Worm (Caenorhabditis elegans) whole organism, early embryonic: ENCODE results near the gene fbxc-53.

Experiments
- B0310.2 ChIP-seq: sonication (generic microtip); optimal IDR thresholded peaks from 2 replicates; lab custom pipeline; 2016; ENCODE audit warnings: mild to moderate bottlenecking, missing genetic modification characterization, missing compliant biosample characterization
- F13C5.2 ChIP-seq: sonication (generic microtip); optimal IDR thresholded peaks from 2 replicates; lab custom pipeline; 2017; ENCODE audit warnings: mild to moderate bottlenecking, missing genetic modification characterization, inconsistent platforms, missing compliant biosample characterization
- aly-1 ChIP-seq: sonication (generic microtip); optimal IDR thresholded peaks from 2 replicates; lab custom pipeline; 2016; ENCODE audit warnings: missing genetic modification characterization, missing compliant biosample characterization
- ama-1 ChIP-seq: fragments of 150-350 bp; optimal IDR thresholded peaks from 2 replicates; lab custom pipeline; 2014
- ceh-13 ChIP-seq: fragments of 200-800 bp; sonication (Bioruptor generic); optimal IDR thresholded peaks from 2 replicates; lab custom pipeline; 2018; ENCODE audit warnings: mild to moderate bottlenecking, missing genetic modification characterization, missing compliant biosample characterization
- ceh-36 ChIP-seq: sonication (generic microtip); optimal IDR thresholded peaks from 2 replicates; lab custom pipeline; 2016; ENCODE audit warnings: missing genetic modification characterization, inconsistent platforms, missing compliant biosample characterization
- ets-7 ChIP-seq: sonication (generic microtip); optimal IDR thresholded peaks from 2 replicates; lab custom pipeline; 2016; ENCODE audit warnings: missing genotype, missing genetic modification characterization, missing compliant biosample characterization
- flt-1 ChIP-seq: fragments of 200-800 bp; sonication (Bioruptor generic); IDR thresholded peaks from 2 replicates; pipeline ENCODE4 v1.3.6; 2022; ENCODE audit warnings: missing genetic modification characterization, missing compliant biosample characterization
- hmbx-1 ChIP-seq: sonication (generic microtip); optimal IDR thresholded peaks from 2 replicates; lab custom pipeline; 2016; ENCODE audit warnings: mild to moderate bottlenecking, missing genetic modification characterization, missing compliant biosample characterization
- hmg-4 ChIP-seq: fragments of 200-800 bp; sonication (Bioruptor generic); optimal IDR thresholded peaks from 2 replicates; lab custom pipeline; 2018; ENCODE audit warnings: mild to moderate bottlenecking, missing genetic modification characterization, missing compliant biosample characterization
- hnd-1 ChIP-seq: sonication (generic microtip); optimal IDR thresholded peaks from 2 replicates; lab custom pipeline; 2016; ENCODE audit warnings: missing genetic modification characterization, missing compliant biosample characterization
- pes-1 ChIP-seq: fragments of 200-800 bp; sonication (Bioruptor generic); IDR thresholded peaks from 2 replicates; pipeline ENCODE4 v1.3.6; 2022; ENCODE audit warnings: missing genetic modification reagents, missing genetic modification characterization, missing compliant biosample characterization
- scrt-1 ChIP-seq: fragments of 200-800 bp; sonication (Bioruptor generic); IDR thresholded peaks from 2 replicates; pipeline ENCODE4 v1.3.6; 2022; ENCODE audit warnings: missing genetic modification characterization, missing compliant biosample characterization
- sea-1 ChIP-seq: fragments of 200-800 bp; sonication (Bioruptor generic); conservative IDR thresholded peaks from 2 replicates; pipeline ENCODE4 v1.3.6; 2022; ENCODE audit warnings: missing genetic modification characterization, missing compliant biosample characterization
- tbx-11 ChIP-seq: fragments of 200-800 bp; sonication (Bioruptor generic); IDR thresholded peaks from 2 replicates; pipeline ENCODE4 v1.3.6; 2022; ENCODE audit warnings: missing genetic modification characterization, missing compliant biosample characterization
- tbx-37 ChIP-seq: fragments of 200-800 bp; sonication (Bioruptor generic); conservative IDR thresholded peaks from 2 replicates; pipeline ENCODE4 v1.3.6; 2022; ENCODE audit warnings: missing genetic modification reagents, missing genetic modification characterization, missing compliant biosample characterization
- tra-4 ChIP-seq: sonication (generic microtip); optimal IDR thresholded peaks from 2 replicates; lab custom pipeline; 2017; ENCODE audit warnings: missing genetic modification characterization, missing compliant biosample characterization

The fbxc-53 gene

DNA sequence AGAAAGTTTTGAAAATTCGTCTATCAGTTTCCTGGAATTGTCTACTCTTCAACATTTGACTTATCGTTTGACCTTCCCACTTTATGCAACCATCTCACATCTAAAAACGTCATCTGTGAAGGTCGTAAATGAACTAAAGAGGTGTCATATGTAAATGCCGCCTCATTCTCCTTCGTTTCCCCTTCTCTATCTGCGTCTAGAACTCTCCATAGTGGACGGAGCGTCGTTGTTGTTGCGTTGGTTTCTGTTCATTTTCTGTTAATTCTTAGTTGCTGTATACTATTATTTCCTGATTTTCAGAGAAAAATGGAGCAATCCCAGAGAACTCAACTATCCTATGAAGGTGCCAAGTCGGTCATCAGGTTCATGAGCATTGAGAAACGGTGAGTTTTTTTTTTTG is 5.9 kb downstream of the fbxc-53 start, which contains the start of gene fbxc-52:
Gene fbxc-52 (plus strand): TSS at position 301 of the 400 bp plus-strand sequence.
- TF ChIP-seq B0310.2 (tag; lab: Kevin White, UChicago) (no peak), ama-1 (no peak), sea-1 (GFP tag; lab: Robert Waterston, UW) (no peak), ceh-36 (tag; lab: Kevin White, UChicago) (no peak), tbx-37 (GFP tag; lab: Robert Waterston, UW) (no peak), tra-4 (tag; lab: Kevin White, UChicago) (no peak)

ce11 chrII:3721016-3721415 is 9.9 kb downstream of the fbxc-53 start, which contains the start of gene C46E10.3:
TSS of gene C46E10.3 (plus strand) at chrII:3721316.
- TF ChIP-seq ceh-13, result no peak
- no peak for TF ChIP-seq tbx-11
- TF ChIP-seq B0310.2 (tag; lab: Kevin White, UChicago), result no peak
- no peak for TF ChIP-seq tbx-37 (GFP tag; lab: Robert Waterston, UW)
- TF ChIP-seq ceh-36 (tag; lab: Kevin White, UChicago), result no peak
- no peak for TF ChIP-seq hmbx-1
- no peak for TF ChIP-seq scrt-1
- no peak for TF ChIP-seq hmg-4
- TF ChIP-seq pes-1, result no peak
- no peak for TF ChIP-seq ets-7 (tag; lab: Kevin White, UChicago)
- no peak for TF ChIP-seq aly-1 (tag; lab: Kevin White, UChicago)
- TF ChIP-seq F13C5.2 (tag; lab: Kevin White, UChicago), result no peak
- TF ChIP-seq ama-1, result no peak
- TF ChIP-seq tra-4 (tag; lab: Kevin White, UChicago), result no peak
- TF ChIP-seq sea-1 (GFP tag; lab: Robert Waterston, UW), result no peak
- no peak for TF ChIP-seq hnd-1 (tag; lab: Kevin White, UChicago)
- TF ChIP-seq flt-1 (GFP tag; lab: Robert Waterston, UW), result no peak

ce11 chrII:3724175-3724715 is 13.2 kb downstream of the fbxc-53 start, which contains the start of gene C46E10.1:
TSS of gene C46E10.1 (plus strand) at chrII:3724225.
- TF ChIP-seq ceh-36 (tag; lab: Kevin White, UChicago) (no peak), pes-1 (no peak), flt-1 (GFP tag; lab: Robert Waterston, UW) (no peak), ama-1 (no peak), hmbx-1 (no peak), tra-4 (tag; lab: Kevin White, UChicago) (no peak), tbx-11 (no peak), hmg-4 (no peak)

ce11 chrII:3727996-3728395 is 16.9 kb downstream of the fbxc-53 start, which contains the start of gene C46E10.8:
TSS of gene C46E10.8 (minus strand) at chrII:3728096.
- TF ChIP-seq ceh-36 (tag; lab: Kevin White, UChicago) (no peak), ceh-13 (no peak), scrt-1 (no peak), hnd-1 (tag; lab: Kevin White, UChicago) (no peak), hmg-4 (no peak), tra-4 (tag; lab: Kevin White, UChicago) (no peak), aly-1 (tag; lab: Kevin White, UChicago) (no peak), ama-1 (no peak), ets-7 (tag; lab: Kevin White, UChicago) (no peak), tbx-37 (GFP tag; lab: Robert Waterston, UW) (no peak), F13C5.2 (tag; lab: Kevin White, UChicago) (no peak), hmbx-1 (no peak), tbx-11 (no peak), sea-1 (GFP tag; lab: Robert Waterston, UW) (no peak), pes-1 (no peak)

ce11 chrII:3731723-3732122 is 20.6 kb downstream of the fbxc-53 start, which contains the start of the genes sdz-12 and bath-31:
TSS of gene sdz-12 (minus strand) at chrII:3731823.
TSS of gene bath-31 (plus strand) at chrII:3731973.
- TF ChIP-seq ceh-36 (tag; lab: Kevin White, UChicago), result no peak
- no peak for TF ChIP-seq hmbx-1
- no peak for TF ChIP-seq sea-1 (GFP tag; lab: Robert Waterston, UW)
- no peak for TF ChIP-seq flt-1 (GFP tag; lab: Robert Waterston, UW)
- TF ChIP-seq hnd-1 (tag; lab: Kevin White, UChicago), result no peak
- no peak for TF ChIP-seq tbx-37 (GFP tag; lab: Robert Waterston, UW)
- no peak for TF ChIP-seq tbx-11
- no peak for TF ChIP-seq hmg-4
- no peak for TF ChIP-seq tra-4 (tag; lab: Kevin White, UChicago)
- TF ChIP-seq B0310.2 (tag; lab: Kevin White, UChicago), result no peak
- no peak for TF ChIP-seq ama-1
- TF ChIP-seq ets-7 (tag; lab: Kevin White, UChicago), result no peak
- TF ChIP-seq scrt-1, result no peak
- no peak for TF ChIP-seq pes-1
- no peak for TF ChIP-seq F13C5.2 (tag; lab: Kevin White, UChicago)
- no peak for TF ChIP-seq aly-1 (tag; lab: Kevin White, UChicago)

- TF ChIP-seq ceh-13 (no peak), tra-4 (tag; lab: Kevin White, UChicago) (no peak), hmg-4 (no peak), sea-1 (GFP tag; lab: Robert Waterston, UW) (no peak), tbx-37 (GFP tag; lab: Robert Waterston, UW) (no peak), pes-1 (no peak)
Measured at ce11 chrII:3736893-3737375, 25.8 kb downstream of the fbxc-53 start, which contains the start of gene F12E12.6. TSS of gene F12E12.6 (minus strand) at chrII:3736943.

DNA sequence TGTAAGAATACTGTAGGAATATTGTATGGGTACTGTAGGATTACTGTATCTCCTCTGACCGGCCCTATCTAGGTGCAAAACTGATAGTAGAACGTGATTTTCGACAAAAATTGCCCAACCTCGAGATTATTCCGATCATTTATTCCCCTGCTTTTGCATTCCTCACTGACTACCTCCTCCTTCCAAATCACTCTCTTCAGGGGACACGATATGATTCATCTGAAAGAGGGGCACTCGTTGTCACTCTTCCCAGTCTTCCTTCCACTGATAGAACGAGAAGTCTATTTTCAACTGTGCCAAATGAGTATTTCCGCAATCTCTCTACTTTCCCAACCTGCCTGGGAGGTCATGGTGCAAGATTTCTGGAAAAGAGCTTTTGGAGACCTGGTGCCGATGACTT is 28.6 kb downstream of the fbxc-53 start, which contains the start of gene F12E12.2:
Gene F12E12.2 (plus strand): TSS at position 301 of the 400 bp plus-strand sequence.
- TF ChIP-seq tbx-11, result no peak
- no peak for TF ChIP-seq sea-1 (GFP tag; lab: Robert Waterston, UW)
- TF ChIP-seq scrt-1, result no peak
- TF ChIP-seq flt-1 (GFP tag; lab: Robert Waterston, UW), result no peak
- TF ChIP-seq ceh-13, result no peak
- no peak for TF ChIP-seq hmg-4
- no peak for TF ChIP-seq ceh-36 (tag; lab: Kevin White, UChicago)
- no peak for TF ChIP-seq F13C5.2 (tag; lab: Kevin White, UChicago)
- TF ChIP-seq aly-1 (tag; lab: Kevin White, UChicago), result no peak
- TF ChIP-seq hmbx-1, result no peak
- no peak for TF ChIP-seq tbx-37 (GFP tag; lab: Robert Waterston, UW)
- TF ChIP-seq ama-1, result no peak
- TF ChIP-seq pes-1, result no peak
- no peak for TF ChIP-seq tra-4 (tag; lab: Kevin White, UChicago)
